Fruit fly (Drosophila melanogaster) whole organism, adult: Measurements from ENCODE around the gene pkm.

Experiments used
- CG11617 ChIP-seq: fragments of 200-800 bp; sonication (Bioruptor generic); optimal IDR thresholded peaks from 2 replicates; lab custom pipeline; 2017; ENCODE audit warnings: mild to moderate bottlenecking, missing biosample characterization, missing genetic modification reagents, missing genetic modification characterization
- CG12768 ChIP-seq: fragments of 200-800 bp; sonication (Bioruptor generic); optimal IDR thresholded peaks from 2 replicates; lab custom pipeline; 2017; ENCODE audit warnings: missing biosample characterization, missing genetic modification characterization, mild to moderate bottlenecking, moderate library complexity, missing genetic modification reagents
- CG14711 ChIP-seq: fragments of 200-800 bp; sonication (Bioruptor generic); optimal IDR thresholded peaks from 2 replicates; lab custom pipeline; 2018; ENCODE audit warnings: missing biosample characterization, mild to moderate bottlenecking, missing genetic modification characterization, moderate library complexity
- CG1620 ChIP-seq: fragments of 200-800 bp; sonication (Bioruptor generic); optimal IDR thresholded peaks from 2 replicates; lab custom pipeline; 2016; ENCODE audit warnings: missing biosample characterization, missing genetic modification characterization
- CG33017 ChIP-seq: fragments of 200-800 bp; sonication (Bioruptor generic); optimal IDR thresholded peaks from 2 replicates; lab custom pipeline; 2018; ENCODE audit warnings: missing biosample characterization, mild to moderate bottlenecking, missing genetic modification characterization, moderate library complexity
- CG5204 ChIP-seq: fragments of 200-800 bp; sonication (Bioruptor generic); optimal IDR thresholded peaks from 2 replicates; lab custom pipeline; 2016; ENCODE audit warnings: missing biosample characterization, missing genetic modification characterization
- CG7045 ChIP-seq: fragments of 200-800 bp; sonication (Bioruptor generic); optimal IDR thresholded peaks from 2 replicates; lab custom pipeline; 2017; ENCODE audit warnings: missing biosample characterization, mild to moderate bottlenecking, missing genetic modification characterization
- CG7101 ChIP-seq: fragments of 200-800 bp; sonication (Bioruptor generic); optimal IDR thresholded peaks from 2 replicates; lab custom pipeline; 2018; ENCODE audit warnings: missing biosample characterization, mild to moderate bottlenecking, missing genetic modification characterization, moderate library complexity
- Clk ChIP-seq: fragments of 200-800 bp; sonication (Bioruptor generic); optimal IDR thresholded peaks from 2 replicates; lab custom pipeline; 2017; ENCODE audit warnings: missing biosample characterization, missing genetic modification characterization
- Crg-1 ChIP-seq: fragments of 200-800 bp; sonication (Bioruptor generic); optimal IDR thresholded peaks from 2 replicates; lab custom pipeline; 2016; ENCODE audit warnings: missing biosample characterization, missing genetic modification characterization
- Hr96 ChIP-seq: fragments of 200-800 bp; sonication (Bioruptor generic); optimal IDR thresholded peaks from 2 replicates; lab custom pipeline; 2016; ENCODE audit warnings: missing biosample characterization, missing genetic modification characterization
- Mnt ChIP-seq: fragments of 200-800 bp; sonication (Bioruptor generic); optimal IDR thresholded peaks from 2 replicates; lab custom pipeline; 2016; ENCODE audit warnings: missing biosample characterization, mild to moderate bottlenecking, missing genetic modification characterization
- bab1 ChIP-seq: fragments of 200-800 bp; sonication (Bioruptor generic); optimal IDR thresholded peaks from 3 replicates; lab custom pipeline; 2019; ENCODE audit warnings: missing biosample characterization, mild to moderate bottlenecking, missing genetic modification characterization, moderate library complexity
- cic ChIP-seq: fragments of 200-800 bp; sonication (Bioruptor generic); optimal IDR thresholded peaks from 2 replicates; lab custom pipeline; 2017; ENCODE audit warnings: missing biosample characterization, mild to moderate bottlenecking, missing genetic modification characterization, moderate library complexity
- cnc ChIP-seq, 2 experiments: fragments of >200 bp; optimal IDR thresholded peaks; 2 replicates each; lab custom pipeline; 2017
- kay ChIP-seq: fragments of 200-800 bp; sonication (Bioruptor generic); peaks from one replicate; lab custom pipeline; 2016; ENCODE audit warnings: missing biosample characterization, missing genetic modification characterization, borderline replicate concordance
- ovo ChIP-seq: fragments of 200-800 bp; sonication (Bioruptor generic); optimal IDR thresholded peaks from 2 replicates; lab custom pipeline; 2016; ENCODE audit warnings: missing biosample characterization, missing genetic modification characterization
- pad ChIP-seq: fragments of 200-800 bp; sonication (Bioruptor generic); optimal IDR thresholded peaks from 3 replicates; lab custom pipeline; 2017; ENCODE audit warnings: missing biosample characterization, missing genetic modification characterization, mild to moderate bottlenecking, moderate library complexity, missing genetic modification reagents
- tj ChIP-seq: fragments of 200-800 bp; sonication (Bioruptor generic); optimal IDR thresholded peaks from 3 replicates; lab custom pipeline; 2017; ENCODE audit warnings: missing biosample characterization, mild to moderate bottlenecking, missing genetic modification characterization, moderate library complexity
- toe ChIP-seq: fragments of 200-800 bp; sonication (Bioruptor generic); optimal IDR thresholded peaks from 2 replicates; lab custom pipeline; 2016; ENCODE audit warnings: missing biosample characterization, missing genetic modification characterization

pkm gene

dm6 chrX:11573529-11573928, 10.4 kb downstream of the pkm start, which contains the start of gene CG11696:
Gene CG11696, plus strand, starts transcription at chrX:11573731.
- TF ChIP-seq CG7045 = no peak
- TF ChIP-seq tj = no peak
- TF ChIP-seq CG5204 (GFP tag; lab: Kevin White, UChicago) = no peak
- no peak for TF ChIP-seq Clk (GFP tag; lab: Kevin White, UChicago)
- TF ChIP-seq cic (GFP tag; lab: Kevin White, UChicago) = no peak

- no peak for TF ChIP-seq pad (GFP tag; lab: Kevin White, UChicago)
- TF ChIP-seq tj = no peak
- TF ChIP-seq CG7045 = no peak
- TF ChIP-seq kay = no peak
- TF ChIP-seq Crg-1 (GFP tag; lab: Kevin White, UChicago) = no peak
- TF ChIP-seq CG7101 (tag; lab: Kevin White, UChicago) = peak; percentile 46
- no peak for TF ChIP-seq cic (GFP tag; lab: Kevin White, UChicago)
Observed at dm6 chrX:11572270-11572914, 11.6 kb downstream of the pkm start, which contains the start of the genes Kmn1 and Reepl1. Gene Kmn1, minus strand, starts transcription at chrX:11572442. Gene Reepl1, plus strand, starts transcription at chrX:11572707.

- TF ChIP-seq CG14711 (tag; lab: Kevin White, UChicago) (peak; percentile 73), Crg-1 (GFP tag; lab: Kevin White, UChicago) (peak; percentile 71), CG7101 (tag; lab: Kevin White, UChicago) (peak; percentile 73), CG33017 (tag; lab: Kevin White, UChicago) (no peak), Mnt (GFP tag; lab: Kevin White, UChicago) (peak; percentile 85), Hr96 (GFP tag; lab: Kevin White, UChicago) (no peak), CG11617 (GFP tag; lab: Kevin White, UChicago) (peak; percentile 66), Clk (GFP tag; lab: Kevin White, UChicago) (peak; percentile 33), cic (GFP tag; lab: Kevin White, UChicago) (peak; percentile 15), toe (GFP tag; lab: Kevin White, UChicago) (peak; percentile 7), ovo (GFP tag; lab: Kevin White, UChicago) (peak; percentile 48), pad (GFP tag; lab: Kevin White, UChicago) (peak; percentile 73), CG12768 (GFP tag; lab: Kevin White, UChicago) (no peak), CG7045 (no peak), cnc (optimal IDR thresholded peaks at IDR 0.05; lab: Kevin White, UChicago) (no peak), CG5204 (GFP tag; lab: Kevin White, UChicago) (no peak), kay (no peak), tj (peak; percentile 95), bab1 (GFP tag; lab: Kevin White, UChicago) (peak; percentile 78), CG1620 (peak; percentile 50)
Observed at dm6 chrX:11569956-11570695, 13.8 kb downstream of the pkm start, which contains the start of the genes Polr2A and CG11699. Gene Polr2A, minus strand, starts transcription at chrX:11570326. Gene CG11699, plus strand, starts transcription at chrX:11570621.

dm6 chrX:11561450-11562040, 22.4 kb downstream of the pkm start, which contains the start of gene PGRP-SA:
Gene PGRP-SA, plus strand, starts transcription at chrX:11561643.
- TF ChIP-seq CG7101 (tag; lab: Kevin White, UChicago) (peak; percentile 5), CG5204 (GFP tag; lab: Kevin White, UChicago) (no peak), CG1620 (no peak), Crg-1 (GFP tag; lab: Kevin White, UChicago) (no peak), ovo (GFP tag; lab: Kevin White, UChicago) (no peak), CG12768 (GFP tag; lab: Kevin White, UChicago) (peak; percentile 9), bab1 (GFP tag; lab: Kevin White, UChicago) (peak; percentile 38), cic (GFP tag; lab: Kevin White, UChicago) (peak; percentile 79), CG33017 (tag; lab: Kevin White, UChicago) (no peak)

- TF ChIP-seq cnc (optimal IDR thresholded peaks at IDR 0.05; lab: Kevin White, UChicago) (no peak), CG11617 (GFP tag; lab: Kevin White, UChicago) (peak; percentile 99), CG7045 (peak; percentile 88), bab1 (GFP tag; lab: Kevin White, UChicago) (peak; percentile 95), Hr96 (GFP tag; lab: Kevin White, UChicago) (no peak), CG33017 (tag; lab: Kevin White, UChicago) (peak; percentile 91), cic (GFP tag; lab: Kevin White, UChicago) (peak; percentile 80), CG14711 (tag; lab: Kevin White, UChicago) (peak; percentile 85), ovo (GFP tag; lab: Kevin White, UChicago) (peak; percentile 82), Crg-1 (GFP tag; lab: Kevin White, UChicago) (peak; percentile 87), CG5204 (GFP tag; lab: Kevin White, UChicago) (no peak), Clk (GFP tag; lab: Kevin White, UChicago) (peak; percentile 79), pad (GFP tag; lab: Kevin White, UChicago) (peak; percentile 89), toe (GFP tag; lab: Kevin White, UChicago) (peak; percentile 75), CG1620 (peak; percentile 74), CG7101 (tag; lab: Kevin White, UChicago) (peak; percentile 96), CG12768 (GFP tag; lab: Kevin White, UChicago) (peak; percentile 91), kay (peak; percentile 95), tj (peak; percentile 88), Mnt (GFP tag; lab: Kevin White, UChicago) (peak; percentile 66)
Observed at dm6 chrX:11559728-11560724, 23.9 kb downstream of the pkm start.
